Worm (Caenorhabditis elegans) whole organism, young adult: ENCODE data around the gene snt-7.

Source experiments
- B0035.1 ChIP-seq: sonication (generic microtip); optimal IDR thresholded peaks from 2 replicates; lab custom pipeline; 2016; ENCODE audit warnings: missing genetic modification characterization, mild to moderate bottlenecking, missing compliant biosample characterization, missing genotype, missing genetic modification reagents
- B0261.1 ChIP-seq: sonication (generic microtip); optimal IDR thresholded peaks from 2 replicates; lab custom pipeline; 2016; ENCODE audit warnings: mild to moderate bottlenecking, missing genetic modification characterization, moderate library complexity, missing compliant biosample characterization
- B0336.3 ChIP-seq: fragments of 200-800 bp; sonication (Bioruptor generic); IDR thresholded peaks from 2 replicates; pipeline ENCODE4 v1.3.6; 2022; ENCODE audit warnings: missing genetic modification characterization, missing compliant biosample characterization
- D2030.7 ChIP-seq: fragments of 200-800 bp; sonication (Bioruptor generic); IDR thresholded peaks from 2 replicates; pipeline ENCODE4 v1.3.6; 2022; ENCODE audit warnings: missing genetic modification reagents, missing genetic modification characterization, missing compliant biosample characterization
- F33H1.4 ChIP-seq: fragments of 200-800 bp; sonication (Bioruptor generic); IDR thresholded peaks from 2 replicates; pipeline ENCODE4 v1.3.6; 2022; ENCODE audit warnings: missing genetic modification reagents, missing genetic modification characterization, missing compliant biosample characterization
- F37B4.10 ChIP-seq: fragments of 200-800 bp; sonication (Bioruptor generic); IDR thresholded peaks from 2 replicates; pipeline ENCODE4 v1.3.6; 2022; ENCODE audit warnings: missing genetic modification characterization, missing compliant biosample characterization
- F52B5.7 ChIP-seq: sonication (generic microtip); optimal IDR thresholded peaks from 2 replicates; lab custom pipeline; 2016; ENCODE audit warnings: mild to moderate bottlenecking, missing genetic modification characterization, missing compliant biosample characterization
- F55B11.4 ChIP-seq: sonication (generic microtip); optimal IDR thresholded peaks from 2 replicates; lab custom pipeline; 2016; ENCODE audit warnings: missing compliant biosample characterization, missing genetic modification characterization, borderline replicate concordance; ENCODE audit not compliant: insufficient read depth
- F57A8.1 ChIP-seq: fragments of 200-800 bp; sonication (Bioruptor generic); optimal IDR thresholded peaks from 2 replicates; lab custom pipeline; 2018; ENCODE audit warnings: mild to moderate bottlenecking, missing genetic modification characterization, moderate library complexity, missing compliant biosample characterization
- F57C9.4 ChIP-seq: sonication (generic microtip); optimal IDR thresholded peaks from 2 replicates; lab custom pipeline; 2017; ENCODE audit warnings: mild to moderate bottlenecking, missing genetic modification characterization, missing compliant biosample characterization
- Y53G8AR.9 ChIP-seq: fragments of 200-800 bp; sonication (Bioruptor generic); conservative IDR thresholded peaks from 2 replicates; pipeline ENCODE4 v1.3.6; 2022; ENCODE audit warnings: missing genetic modification reagents, missing genetic modification characterization, missing compliant biosample characterization
- akir-1 ChIP-seq: fragments of 200-800 bp; sonication (Bioruptor generic); optimal IDR thresholded peaks from 2 replicates; lab custom pipeline; 2018; ENCODE audit warnings: mild to moderate bottlenecking, missing genetic modification characterization, moderate library complexity, missing compliant biosample characterization
- ama-1 ChIP-seq, 3 experiments: fragments of 150-350 bp in 1 of 3; sonication (generic microtip) in 2 of 3; optimal IDR thresholded peaks; 2 replicates each; lab custom pipeline; 2014 to 2018; ENCODE audit warnings: missing biosample characterization in 2 of 3, missing genetic modification characterization in 2 of 3, missing genetic modification reagents in 2 of 3
- aptf-3 ChIP-seq: fragments of 200-800 bp; sonication (Bioruptor generic); IDR thresholded peaks from 2 replicates; pipeline ENCODE4 v1.3.6; 2022; ENCODE audit warnings: missing genetic modification characterization, missing compliant biosample characterization
- athp-1 ChIP-seq: sonication (generic microtip); optimal IDR thresholded peaks from 2 replicates; lab custom pipeline; 2017; ENCODE audit warnings: mild to moderate bottlenecking, missing genetic modification characterization, missing compliant biosample characterization
- attf-6 ChIP-seq: fragments of 200-800 bp; sonication (Bioruptor generic); IDR thresholded peaks from 2 replicates; pipeline ENCODE4 v1.3.6; 2022; ENCODE audit warnings: missing genetic modification reagents, missing genetic modification characterization, missing compliant biosample characterization
- bed-1 ChIP-seq: fragments of 200-800 bp; sonication (Bioruptor generic); IDR thresholded peaks from 2 replicates; pipeline ENCODE4 v1.3.6; 2022; ENCODE audit warnings: missing genetic modification reagents, missing genetic modification characterization, missing compliant biosample characterization
- cebp-2 ChIP-seq: fragments of 200-800 bp; sonication (Bioruptor generic); IDR thresholded peaks from 2 replicates; pipeline ENCODE4 v1.3.6; 2022; ENCODE audit warnings: missing genetic modification characterization, missing compliant biosample characterization
- ceh-27 ChIP-seq: fragments of 200-800 bp; sonication (Bioruptor generic); optimal IDR thresholded peaks from 2 replicates; lab custom pipeline; 2018; ENCODE audit warnings: mild to moderate bottlenecking, missing genetic modification characterization, moderate library complexity, missing compliant biosample characterization
- ceh-91 ChIP-seq: fragments of 200-800 bp; sonication (Bioruptor generic); IDR thresholded peaks from 2 replicates; pipeline ENCODE4 v1.3.6; 2022; ENCODE audit warnings: missing genetic modification reagents, missing genetic modification characterization, missing compliant biosample characterization
- dox-1 ChIP-seq: fragments of 200-800 bp; sonication (Bioruptor generic); IDR thresholded peaks from 2 replicates; pipeline ENCODE4 v1.3.6; 2022; ENCODE audit warnings: missing genetic modification reagents, missing genetic modification characterization, missing compliant biosample characterization
- egl-18 ChIP-seq: fragments of 200-800 bp; sonication (Bioruptor generic); IDR thresholded peaks from 2 replicates; pipeline ENCODE4 v1.3.6; 2022; ENCODE audit warnings: missing genetic modification reagents, missing genetic modification characterization, missing compliant biosample characterization
- egl-44 ChIP-seq: fragments of 200-800 bp; sonication (Bioruptor generic); IDR thresholded peaks from 2 replicates; pipeline ENCODE4 v1.3.6; 2022; ENCODE audit warnings: missing genetic modification reagents, missing genetic modification characterization, missing compliant biosample characterization
- fkh-3 ChIP-seq: sonication (generic microtip); optimal IDR thresholded peaks from 2 replicates; lab custom pipeline; 2016; ENCODE audit warnings: mild to moderate bottlenecking, missing genetic modification characterization, missing compliant biosample characterization
- him-1 ChIP-seq: sonication (generic microtip); optimal IDR thresholded peaks from 2 replicates; lab custom pipeline; 2016; ENCODE audit warnings: missing genotype, missing genetic modification reagents, missing genetic modification characterization, missing compliant biosample characterization
- hlh-26 ChIP-seq: fragments of 200-800 bp; sonication (Bioruptor generic); conservative IDR thresholded peaks from 2 replicates; pipeline ENCODE4 v1.3.6; 2022; ENCODE audit warnings: missing genetic modification reagents, missing genetic modification characterization, missing compliant biosample characterization
- hmg-1.2 ChIP-seq: fragments of 200-800 bp; sonication (Bioruptor generic); IDR thresholded peaks from 2 replicates; pipeline ENCODE4 v1.3.6; 2022; ENCODE audit warnings: missing genetic modification reagents, missing genetic modification characterization, missing compliant biosample characterization
- hsf-1 ChIP-seq: fragments of 200-800 bp; sonication (Bioruptor generic); IDR thresholded peaks from 2 replicates; pipeline ENCODE4 v1.3.6; 2022; ENCODE audit warnings: missing genetic modification reagents, missing genetic modification characterization, missing compliant biosample characterization
- lag-1 ChIP-seq: fragments of 200-800 bp; sonication (Bioruptor generic); IDR thresholded peaks from 2 replicates; pipeline ENCODE4 v1.3.6; 2022; ENCODE audit warnings: missing genetic modification reagents, missing genetic modification characterization, missing compliant biosample characterization
- let-526 ChIP-seq: fragments of 200-800 bp; sonication (Bioruptor generic); IDR thresholded peaks from 2 replicates; pipeline ENCODE4 v1.3.6; 2022; ENCODE audit warnings: missing genetic modification reagents, missing genetic modification characterization, missing compliant biosample characterization
- lin-35 ChIP-seq, 3 experiments: fragments of 150-350 bp in 2 of 3; sonication (generic microtip) in 1 of 3; optimal IDR thresholded peaks; 2 replicates each; lab custom pipeline; 2014 to 2018; ENCODE audit warnings: missing biosample characterization in 3 of 3, missing genetic modification characterization in 3 of 3, missing genetic modification reagents in 3 of 3
- lir-1 ChIP-seq: fragments of 200-800 bp; sonication (Bioruptor generic); conservative IDR thresholded peaks from 2 replicates; pipeline ENCODE4 v1.3.6; 2022; ENCODE audit warnings: missing genetic modification reagents, missing genetic modification characterization, missing compliant biosample characterization
- madf-8 ChIP-seq: fragments of 200-800 bp; sonication (Bioruptor generic); conservative IDR thresholded peaks from 2 replicates; pipeline ENCODE4 v1.3.6; 2022; ENCODE audit warnings: missing genetic modification reagents, missing genetic modification characterization, missing compliant biosample characterization
- nfya-2 ChIP-seq: fragments of 200-800 bp; sonication (Bioruptor generic); IDR thresholded peaks from 2 replicates; pipeline ENCODE4 v1.3.6; 2022; ENCODE audit warnings: missing genetic modification reagents, missing genetic modification characterization, missing compliant biosample characterization
- nfyb-1 ChIP-seq: fragments of 200-800 bp; sonication (Bioruptor generic); IDR thresholded peaks from 2 replicates; pipeline ENCODE4 v1.3.6; 2022; ENCODE audit warnings: missing genetic modification reagents, missing genetic modification characterization, missing compliant biosample characterization
- nhr-179 ChIP-seq: sonication (generic microtip); optimal IDR thresholded peaks from 2 replicates; lab custom pipeline; 2016; ENCODE audit warnings: mild to moderate bottlenecking, missing genetic modification characterization, missing compliant biosample characterization
- nhr-80 ChIP-seq: sonication (generic microtip); optimal IDR thresholded peaks from 2 replicates; lab custom pipeline; 2016; ENCODE audit warnings: missing genetic modification characterization, missing compliant biosample characterization
- nhr-90 ChIP-seq: sonication (generic microtip); optimal IDR thresholded peaks from 2 replicates; lab custom pipeline; 2016; ENCODE audit warnings: missing genotype, mild to moderate bottlenecking, missing genetic modification characterization, missing compliant biosample characterization
- pha-4 ChIP-seq: fragments of 150-350 bp; sonication (generic microtip); optimal IDR thresholded peaks from 2 replicates; lab custom pipeline; 2014; ENCODE audit warnings: missing biosample characterization, missing genetic modification reagents, missing genetic modification characterization
- repo-1 ChIP-seq: sonication (generic microtip); optimal IDR thresholded peaks from 2 replicates; lab custom pipeline; 2017; ENCODE audit warnings: mild to moderate bottlenecking, missing genetic modification characterization, missing compliant biosample characterization
- snpc-1.3 ChIP-seq: sonication (generic microtip); optimal IDR thresholded peaks from 2 replicates; lab custom pipeline; 2017; ENCODE audit warnings: missing genetic modification characterization, mild to moderate bottlenecking, missing compliant biosample characterization, antibody characterized with exemption, moderate library complexity, missing genotype, missing genetic modification reagents; ENCODE audit not compliant: insufficient read depth
- somi-1 ChIP-seq: fragments of 200-800 bp; sonication (Bioruptor generic); optimal IDR thresholded peaks from 2 replicates; lab custom pipeline; 2018; ENCODE audit warnings: mild to moderate bottlenecking, missing genetic modification characterization, missing compliant biosample characterization
- tbx-9 ChIP-seq: sonication (generic microtip); optimal IDR thresholded peaks from 2 replicates; lab custom pipeline; 2016; ENCODE audit warnings: borderline replicate concordance, missing genetic modification characterization, inconsistent platforms, missing compliant biosample characterization
- zfh-2 ChIP-seq: fragments of 200-800 bp; sonication (Bioruptor generic); conservative IDR thresholded peaks from 2 replicates; pipeline ENCODE4 v1.3.6; 2022; ENCODE audit warnings: missing genetic modification reagents, missing genetic modification characterization, missing compliant biosample characterization
- ztf-22 ChIP-seq: fragments of 200-800 bp; sonication (Bioruptor generic); optimal IDR thresholded peaks from 2 replicates; lab custom pipeline; 2018; ENCODE audit warnings: mild to moderate bottlenecking, missing genetic modification characterization, moderate library complexity, missing compliant biosample characterization
- ztf-3 ChIP-seq: fragments of 200-800 bp; sonication (Bioruptor generic); optimal IDR thresholded peaks from 2 replicates; lab custom pipeline; 2018; ENCODE audit warnings: mild to moderate bottlenecking, missing genetic modification characterization, missing compliant biosample characterization
- ztf-6 ChIP-seq: fragments of 200-800 bp; sonication (Bioruptor generic); IDR thresholded peaks from 2 replicates; pipeline ENCODE4 v1.3.6; 2022; ENCODE audit warnings: missing genetic modification reagents, missing genetic modification characterization, missing compliant biosample characterization

Gene snt-7

DNA sequence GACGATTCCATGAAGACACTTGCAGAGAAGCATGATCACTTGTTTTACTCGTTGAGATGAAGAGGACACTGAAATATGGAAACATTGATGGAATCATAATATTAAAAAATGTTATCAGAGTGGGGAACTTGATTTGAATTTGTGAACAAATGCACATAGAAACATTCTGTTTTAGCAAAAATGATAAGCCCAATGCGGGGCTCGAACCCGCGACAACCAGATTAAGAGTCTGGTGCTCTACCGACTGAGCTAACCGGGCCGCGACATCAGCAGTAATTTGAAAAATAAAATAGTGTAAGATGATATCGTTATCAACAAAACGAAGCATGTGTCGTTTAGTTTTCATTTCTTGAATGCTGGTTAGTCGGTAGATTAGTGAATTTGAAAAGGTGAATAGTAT, 42.2 kb upstream of the snt-7 start (continued):
- no peak for TF ChIP-seq ztf-22 (GFP tag; lab: Kevin White, UChicago)
- no peak for TF ChIP-seq F57C9.4 (tag; lab: Kevin White, UChicago)
- no peak for TF ChIP-seq repo-1 (tag; lab: Kevin White, UChicago)
- no peak for TF ChIP-seq ceh-27 (GFP tag; lab: Kevin White, UChicago)
- no peak for TF ChIP-seq ceh-91 (GFP tag; lab: Robert Waterston, UW)
- TF ChIP-seq F55B11.4 (tag; lab: Kevin White, UChicago) = no peak
- TF ChIP-seq ztf-3 (GFP tag; lab: Kevin White, UChicago) = no peak

DNA sequence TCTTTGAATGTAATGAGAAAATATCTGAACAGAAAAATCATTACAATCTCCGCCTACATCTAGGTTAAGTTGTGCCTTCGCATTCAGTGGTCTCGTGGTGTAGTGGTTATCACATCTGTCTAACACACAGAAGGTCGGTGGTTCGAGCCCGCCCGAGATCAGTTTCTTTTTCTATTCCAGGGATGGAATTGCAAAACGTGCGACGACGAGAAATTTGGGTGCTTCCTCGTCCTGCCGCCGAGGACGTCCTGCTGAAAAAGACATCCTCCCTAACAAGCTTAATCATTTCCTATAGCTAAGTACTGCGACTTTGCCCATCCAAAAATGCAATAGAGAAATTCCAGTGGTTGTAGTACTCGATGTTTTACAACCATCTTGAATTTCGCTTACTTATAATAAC, 37.1 kb upstream of the snt-7 start:
- no peak for TF ChIP-seq athp-1 (tag; lab: Kevin White, UChicago)
- TF ChIP-seq hmg-1.2 (GFP tag; lab: Robert Waterston, UW) = peak; percentile 48; the same call in 1 of the 2 replicates
- TF ChIP-seq egl-18 (GFP tag; lab: Robert Waterston, UW) = no peak
- no peak for TF ChIP-seq nhr-179 (tag; lab: Kevin White, UChicago)
- TF ChIP-seq F52B5.7 = no peak
- no peak for TF ChIP-seq Y53G8AR.9 (GFP tag; lab: Robert Waterston, UW)
- TF ChIP-seq tbx-9 (tag; lab: Kevin White, UChicago) = no peak
- no peak for TF ChIP-seq hlh-26 (GFP tag; lab: Robert Waterston, UW)
- no peak for TF ChIP-seq fkh-3 (tag; lab: Kevin White, UChicago)
- no peak for TF ChIP-seq B0035.1 (tag; lab: Kevin White, UChicago)
- TF ChIP-seq akir-1 = no peak
- TF ChIP-seq B0336.3 (GFP tag; lab: Robert Waterston, UW) = no peak
- TF ChIP-seq F57A8.1 = no peak
- TF ChIP-seq bed-1 (GFP tag; lab: Robert Waterston, UW) = no peak
- TF ChIP-seq ztf-6 (GFP tag; lab: Robert Waterston, UW) = no peak
- no peak for TF ChIP-seq lir-1 (GFP tag; lab: Robert Waterston, UW)
- TF ChIP-seq let-526 = no peak
- TF ChIP-seq egl-44 (GFP tag; lab: Robert Waterston, UW) = no peak
- no peak for TF ChIP-seq hsf-1 (GFP tag; lab: Robert Waterston, UW)
- TF ChIP-seq lag-1 (GFP tag; lab: Robert Waterston, UW) = no peak
- peak; percentile 19 for TF ChIP-seq nhr-80 (tag; lab: Kevin White, UChicago)
- no peak for TF ChIP-seq aptf-3
- TF ChIP-seq him-1 (tag; lab: Kevin White, UChicago) = peak; percentile 67
- no peak for TF ChIP-seq pha-4
- TF ChIP-seq nhr-90 (tag; lab: Kevin White, UChicago) = no peak
- peak; percentile 75 for TF ChIP-seq B0261.1 (tag; lab: Kevin White, UChicago)
- no peak for TF ChIP-seq F33H1.4 (GFP tag; lab: Robert Waterston, UW)
- no peak for TF ChIP-seq F37B4.10 (GFP tag; lab: Robert Waterston, UW)
- 0 out of 2 replicates have a peak, but pooled peaks have one; percentile 8 for TF ChIP-seq cebp-2
- TF ChIP-seq nfyb-1 = peak; percentile 71; the same call in 1 of the 2 replicates
- TF ChIP-seq nfya-2 (GFP tag; lab: Robert Waterston, UW) = no peak
- no peak for TF ChIP-seq ama-1 (optimal IDR thresholded peaks at IDR 0.05; lab: Kevin White, UChicago)
- no peak for TF ChIP-seq ama-1 (GFP tag; optimal IDR thresholded peaks at IDR 0.05; lab: Kevin White, UChicago)
- TF ChIP-seq lin-35 (GFP tag; optimal IDR thresholded peaks at IDR 0.05; lab: Kevin White, UChicago) = no peak
- peak; percentile 55; the same call in 1 of the 2 replicates for TF ChIP-seq D2030.7 (GFP tag; lab: Robert Waterston, UW)
- no peak for TF ChIP-seq ztf-22 (GFP tag; lab: Kevin White, UChicago)
- TF ChIP-seq dox-1 (GFP tag; lab: Robert Waterston, UW) = peak; percentile 58
- TF ChIP-seq zfh-2 = no peak
- no peak for TF ChIP-seq repo-1 (tag; lab: Kevin White, UChicago)
- TF ChIP-seq attf-6 (GFP tag; lab: Robert Waterston, UW) = no peak
- TF ChIP-seq snpc-1.3 (tag; lab: Kevin White, UChicago) = no peak
- TF ChIP-seq somi-1 (GFP tag; lab: Kevin White, UChicago) = no peak
- no peak for TF ChIP-seq ztf-3 (GFP tag; lab: Kevin White, UChicago)
- no peak for TF ChIP-seq madf-8
